Fruit fly (Drosophila melanogaster): ENCODE results near the gene Hmu.

Gene Hmu

DNA sequence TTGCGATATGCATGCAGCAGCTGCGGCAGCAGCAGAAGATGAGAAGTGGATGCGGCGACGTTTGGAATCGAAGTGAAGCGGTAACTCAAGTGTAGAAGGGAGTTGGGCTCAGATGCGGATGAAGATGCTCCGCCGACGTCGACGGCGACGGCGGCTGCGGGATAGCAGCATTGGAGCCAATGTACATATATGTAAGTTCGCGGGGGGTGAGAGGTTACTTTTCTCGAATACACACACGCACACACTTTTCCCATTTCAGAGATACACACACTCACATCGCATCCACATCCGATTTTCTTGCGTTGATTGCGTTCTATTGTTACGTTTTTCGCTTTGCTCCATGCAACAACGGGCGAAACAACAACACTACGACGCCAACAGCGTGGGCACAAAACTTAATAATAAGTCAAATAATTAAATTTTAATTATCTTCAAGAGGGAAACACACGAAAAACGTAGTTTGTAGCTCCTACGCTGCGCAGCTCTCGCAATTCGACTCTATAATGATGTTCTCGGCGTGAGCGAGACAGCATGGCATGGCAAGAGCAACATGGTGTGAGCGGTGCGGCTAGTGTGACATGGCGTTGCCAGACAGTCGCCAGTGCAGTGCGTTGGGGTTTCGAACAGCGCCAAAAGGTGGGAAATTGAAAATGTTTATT, 43.7 kb upstream of the Hmu start, which contains the start of gene CG18766 (continued):
- no peak for TF ChIP-seq CG12769 (tag; optimal IDR thresholded peaks at IDR 0.05)
- TF ChIP-seq Side (GFP tag; optimal IDR thresholded peaks at IDR 0.05) = peak; percentile 36
- TF ChIP-seq D19A (tag; optimal IDR thresholded peaks at IDR 0.05) = peak; percentile 58
- no peak for TF ChIP-seq Mrtf (GFP tag; IDR thresholded peaks at IDR 0.05)
- no peak for TF ChIP-seq vfl (GFP tag; optimal IDR thresholded peaks at IDR 0.05)
- TF ChIP-seq Rfx (GFP tag; IDR thresholded peaks at IDR 0.05) = peak; percentile 45; the same call in 1 of the 2 replicates
- TF ChIP-seq CG8924 (tag; optimal IDR thresholded peaks at IDR 0.05) = peak; percentile 14
- no peak for TF ChIP-seq CG2129 (GFP tag; IDR thresholded peaks at IDR 0.05; ENCODE audit: partially characterized antibody)
- no peak for TF ChIP-seq lab (GFP tag; optimal IDR thresholded peaks at IDR 0.05)
- TF ChIP-seq HmgZ (tag; optimal IDR thresholded peaks at IDR 0.05) = peak; percentile 88
- no peak for TF ChIP-seq Hey (tag; optimal IDR thresholded peaks at IDR 0.05)
- TF ChIP-seq CG10565 (GFP tag; optimal IDR thresholded peaks at IDR 0.05) = no peak
- TF ChIP-seq CG9215 (GFP tag; IDR thresholded peaks at IDR 0.05) = no peak
- no peak for TF ChIP-seq CG10654 (GFP tag; optimal IDR thresholded peaks at IDR 0.05)
- peak; percentile 28; the same call in 1 of the 3 replicates for TF ChIP-seq CG6791 (GFP tag; IDR thresholded peaks at IDR 0.05; ENCODE audit: partially characterized antibody)
- TF ChIP-seq tio (GFP tag; optimal IDR thresholded peaks at IDR 0.05) = no peak
- TF ChIP-seq pb (GFP tag; optimal IDR thresholded peaks at IDR 0.05) = peak; percentile 56
- no peak for TF ChIP-seq tgo (GFP tag; IDR thresholded peaks at IDR 0.05)
- TF ChIP-seq Opbp (GFP tag; IDR thresholded peaks at IDR 0.05; ENCODE audit: partially characterized antibody) = peak; percentile 49; the same call in 2 of the 3 replicates
- TF ChIP-seq nerfin-2 (GFP tag; IDR thresholded peaks at IDR 0.05; ENCODE audit: partially characterized antibody) = no peak
- TF ChIP-seq jing (GFP tag; optimal IDR thresholded peaks at IDR 0.05) = no peak
- TF ChIP-seq CG31365 (tag; optimal IDR thresholded peaks at IDR 0.05) = no peak
- no peak for TF ChIP-seq pan (optimal IDR thresholded peaks at IDR 0.05)
- TF ChIP-seq pan (GFP tag; optimal IDR thresholded peaks at IDR 0.05 in 1 of 2, IDR thresholded peaks at IDR 0.05 in 1 of 2) = no peak
- peak; percentile 39 for TF ChIP-seq CG2116 (GFP tag; optimal IDR thresholded peaks at IDR 0.05)
- peak; percentile 63 for TF ChIP-seq abd-A (tag; optimal IDR thresholded peaks at IDR 0.05)
- peak; percentile 7 for TF ChIP-seq dmrt11E (tag; optimal IDR thresholded peaks at IDR 0.05)
- TF ChIP-seq dimm (GFP tag; IDR thresholded peaks at IDR 0.05) = no peak
- no peak for TF ChIP-seq usp (GFP tag; optimal IDR thresholded peaks at IDR 0.05)
- TF ChIP-seq NC2α (GFP tag; optimal IDR thresholded peaks at IDR 0.05) = no peak
- no peak for TF ChIP-seq CG7786 (GFP tag; optimal IDR thresholded peaks at IDR 0.05)
- TF ChIP-seq CG3407 (GFP tag; optimal IDR thresholded peaks at IDR 0.05) = no peak
- 0 out of 3 replicates have a peak, but pooled peaks have one; percentile 13 for TF ChIP-seq gce (GFP tag; IDR thresholded peaks at IDR 0.05)
- no peak for TF ChIP-seq Hr51 (GFP tag; optimal IDR thresholded peaks at IDR 0.05)
- TF ChIP-seq CG16779 (GFP tag; IDR thresholded peaks at IDR 0.05) = no peak
- no peak for TF ChIP-seq CG11695 (GFP tag; IDR thresholded peaks at IDR 0.05)
- 0 out of 2 replicates have a peak, but pooled peaks have one; percentile 54 for TF ChIP-seq aop (GFP tag; IDR thresholded peaks at IDR 0.05)
- no peak for TF ChIP-seq crc (GFP tag; optimal IDR thresholded peaks at IDR 0.05)
- peak; percentile 18 for TF ChIP-seq CG9797 (GFP tag; optimal IDR thresholded peaks at IDR 0.05)
- no peak for TF ChIP-seq mirr (GFP tag; optimal IDR thresholded peaks at IDR 0.05)
- no peak for TF ChIP-seq caup (GFP tag; optimal IDR thresholded peaks at IDR 0.05; ENCODE audit: severe bottlenecking)
- TF ChIP-seq CG13424 (tag; optimal IDR thresholded peaks at IDR 0.05) = no peak
- no peak for TF ChIP-seq CG11247 (GFP tag; IDR thresholded peaks at IDR 0.05)
- TF ChIP-seq CG4360 (GFP tag; IDR thresholded peaks at IDR 0.05) = no peak
- peak; percentile 9 for TF ChIP-seq repo (GFP tag; optimal IDR thresholded peaks at IDR 0.05)
- no peak for TF ChIP-seq btn (GFP tag; optimal IDR thresholded peaks at IDR 0.05)
- TF ChIP-seq CG13894 (tag; optimal IDR thresholded peaks at IDR 0.05) = peak; percentile 22
- TF ChIP-seq CG11398 (GFP tag; optimal IDR thresholded peaks at IDR 0.05) = no peak
- TF ChIP-seq Optix (GFP tag; IDR thresholded peaks at IDR 0.05) = no peak
- peak; percentile 20 for TF ChIP-seq B-H2 (GFP tag; optimal IDR thresholded peaks at IDR 0.05)

Data from whole organism, embryonic.